Worm (Caenorhabditis elegans) whole organism, midembryonic: ENCODE measurements around the gene C25F9.10.

Experiments used
- T22C8.4 ChIP-seq: fragments of 200-800 bp; sonication (Bioruptor generic); IDR thresholded peaks from 2 replicates; pipeline ENCODE4 v1.3.6; 2022; ENCODE audit warnings: missing genetic modification characterization, missing compliant biosample characterization
- cog-1 ChIP-seq: sonication (generic microtip); optimal IDR thresholded peaks from 2 replicates; lab custom pipeline; 2016; ENCODE audit warnings: missing genetic modification characterization, missing compliant biosample characterization
- flt-1 ChIP-seq: fragments of 200-800 bp; sonication (Bioruptor generic); IDR thresholded peaks from 2 replicates; pipeline ENCODE4 v1.3.6; 2022; ENCODE audit warnings: missing genetic modification characterization, missing compliant biosample characterization
- klf-2 ChIP-seq: fragments of 200-800 bp; sonication (Bioruptor generic); conservative IDR thresholded peaks from 2 replicates; pipeline ENCODE4 v1.3.6; 2022; ENCODE audit warnings: missing genetic modification reagents, missing genetic modification characterization, missing compliant biosample characterization
- med-1 ChIP-seq: sonication (generic microtip); optimal IDR thresholded peaks from 2 replicates; lab custom pipeline; 2017; ENCODE audit warnings: missing genetic modification characterization, mild to moderate bottlenecking, missing compliant biosample characterization, antibody characterized with exemption, missing genetic modification reagents; ENCODE audit not compliant: insufficient read depth
- ref-1 ChIP-seq: fragments of 200-800 bp; sonication (Bioruptor generic); conservative IDR thresholded peaks from 2 replicates; pipeline ENCODE4 v1.3.6; 2022; ENCODE audit warnings: missing genetic modification reagents, missing genetic modification characterization, missing compliant biosample characterization
- tab-1 ChIP-seq: fragments of 200-800 bp; sonication (Bioruptor generic); IDR thresholded peaks from 2 replicates; pipeline ENCODE4 v1.3.6; 2022; ENCODE audit warnings: missing genetic modification characterization, missing compliant biosample characterization
- ztf-23 ChIP-seq: fragments of 200-800 bp; sonication (Bioruptor generic); IDR thresholded peaks from 2 replicates; pipeline ENCODE4 v1.3.6; 2022; ENCODE audit warnings: missing genetic modification reagents, missing genetic modification characterization, missing compliant biosample characterization
- ztf-29 ChIP-seq: fragments of 200-800 bp; sonication (Bioruptor generic); IDR thresholded peaks from 2 replicates; pipeline ENCODE4 v1.3.6; 2022; ENCODE audit warnings: missing genetic modification reagents, missing genetic modification characterization, missing compliant biosample characterization

DNA sequence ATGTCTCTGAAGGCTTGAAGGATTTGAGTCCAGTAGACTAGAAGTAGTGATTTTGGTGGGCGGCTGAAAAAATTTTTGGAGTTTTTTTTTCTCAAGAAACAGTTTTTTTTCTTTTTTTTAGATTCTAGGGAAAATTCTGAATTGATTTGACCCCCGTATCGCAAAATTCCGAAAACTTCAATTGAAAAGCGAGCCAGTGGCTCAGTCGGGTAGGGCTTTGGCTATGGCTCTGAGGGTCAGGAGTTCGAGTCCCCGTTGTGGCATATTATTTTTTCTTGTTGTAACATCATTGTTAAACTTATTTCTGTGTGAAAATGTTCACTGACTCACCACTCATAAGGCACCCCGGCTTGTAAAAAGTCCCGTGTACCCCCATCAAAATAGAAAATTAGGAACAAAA lies 7.1 kb upstream of the C25F9.10 start:
- TF ChIP-seq ref-1 (GFP tag; lab: Robert Waterston, UW) (no peak), ztf-29 (GFP tag; lab: Robert Waterston, UW) (no peak), cog-1 (no peak), flt-1 (GFP tag; lab: Robert Waterston, UW) (no peak), klf-2 (GFP tag; lab: Robert Waterston, UW) (no peak), ztf-23 (GFP tag; lab: Robert Waterston, UW) (no peak), med-1 (GFP tag; lab: Kevin White, UChicago) (no peak), tab-1 (GFP tag; lab: Robert Waterston, UW) (no peak), T22C8.4 (GFP tag; lab: Robert Waterston, UW) (no peak)
